Worm (Caenorhabditis elegans) whole organism, L2 larva: ENCODE measurements around the gene C24A8.6.

Source experiments
- elt-1 ChIP-seq: fragments of 150-350 bp; optimal IDR thresholded peaks from 2 replicates; lab custom pipeline; 2014; ENCODE audit warnings: missing biosample characterization, missing genetic modification characterization
- nhr-237 ChIP-seq: fragments of 150-350 bp; optimal IDR thresholded peaks from 2 replicates; lab custom pipeline; 2014; ENCODE audit warnings: missing biosample characterization, missing genetic modification characterization

ce11 chrX:4371988-4372387 is 39.8 kb upstream of the C24A8.6 start, which contains the start of gene R160.14:
- no peak for TF ChIP-seq nhr-237 (tag; lab: Kevin White, UChicago)
- no peak for TF ChIP-seq elt-1 (tag; lab: Kevin White, UChicago)
